Fruit fly (Drosophila melanogaster) whole organism, prepupa: Measurements from ENCODE around the gene Ada1-1.

Experiments
- Blimp-1 ChIP-seq: fragments of 200-800 bp; sonication (Bioruptor generic); optimal IDR thresholded peaks from 3 replicates; lab custom pipeline; 2017; ENCODE audit warnings: missing biosample characterization, missing genetic modification characterization, mild to moderate bottlenecking, moderate library complexity, missing genetic modification reagents
- CG10631 ChIP-seq: fragments of 200-800 bp; sonication (Bioruptor generic); optimal IDR thresholded peaks from 2 replicates; lab custom pipeline; 2016; ENCODE audit warnings: missing biosample characterization, missing genetic modification characterization
- CG11294 ChIP-seq: fragments of 200-800 bp; sonication (Bioruptor generic); IDR thresholded peaks from 2 replicates; pipeline ENCODE4 v1.3.6; 2022; ENCODE audit warnings: missing biosample characterization, missing genetic modification characterization
- CG11762 ChIP-seq: fragments of 200-800 bp; sonication (Bioruptor generic); optimal IDR thresholded peaks from 3 replicates; lab custom pipeline; 2016; ENCODE audit warnings: missing biosample characterization, missing genetic modification characterization; ENCODE audit not compliant: insufficient read depth
- CG11902 ChIP-seq: fragments of 200-800 bp; sonication (Bioruptor generic); optimal IDR thresholded peaks from 3 replicates; lab custom pipeline; 2016; ENCODE audit warnings: missing biosample characterization, missing genetic modification characterization
- CG15336 ChIP-seq: fragments of 200-800 bp; sonication (Bioruptor generic); IDR thresholded peaks from 2 replicates; pipeline ENCODE4 v1.3.6; 2022; ENCODE audit warnings: missing biosample characterization, missing genetic modification characterization
- CG1621 ChIP-seq: fragments of 200-800 bp; sonication (Bioruptor generic); optimal IDR thresholded peaks from 3 replicates; lab custom pipeline; 2018; ENCODE audit warnings: missing biosample characterization, mild to moderate bottlenecking, missing genetic modification characterization
- CG3032 ChIP-seq: fragments of 200-800 bp; optimal IDR thresholded peaks from 2 replicates; lab custom pipeline; 2019; ENCODE audit warnings: missing biosample characterization, mild to moderate bottlenecking, missing genetic modification characterization, moderate library complexity
- CG31627 ChIP-seq: fragments of 200-800 bp; sonication (Bioruptor generic); optimal IDR thresholded peaks from 3 replicates; lab custom pipeline; 2016; ENCODE audit warnings: missing biosample characterization, missing genetic modification characterization
- CG34406 ChIP-seq: fragments of 200-800 bp; sonication (Bioruptor generic); optimal IDR thresholded peaks from 3 replicates; lab custom pipeline; 2016; ENCODE audit warnings: missing biosample characterization, missing genetic modification characterization
- CG4318 ChIP-seq: fragments of 200-800 bp; sonication (Bioruptor generic); optimal IDR thresholded peaks from 3 replicates; lab custom pipeline; 2017; ENCODE audit warnings: missing biosample characterization, mild to moderate bottlenecking, missing genetic modification characterization
- CG6163 ChIP-seq: fragments of 200-800 bp; sonication (Bioruptor generic); IDR thresholded peaks from 3 replicates; pipeline ENCODE4 v1.3.6; 2022; ENCODE audit warnings: missing biosample characterization, missing genetic modification characterization
- CG6276 ChIP-seq: fragments of 200-800 bp; sonication (Bioruptor generic); optimal IDR thresholded peaks from 2 replicates; lab custom pipeline; 2017; ENCODE audit warnings: missing biosample characterization, mild to moderate bottlenecking, missing genetic modification characterization
- CG6808 ChIP-seq: fragments of 200-800 bp; sonication (Bioruptor generic); optimal IDR thresholded peaks from 3 replicates; lab custom pipeline; 2017; ENCODE audit warnings: missing biosample characterization, missing genetic modification characterization, mild to moderate bottlenecking, moderate library complexity, missing genetic modification reagents
- CG6854 ChIP-seq: fragments of 200-800 bp; sonication (Bioruptor generic); optimal IDR thresholded peaks from 2 replicates; lab custom pipeline; 2017; ENCODE audit warnings: missing biosample characterization, mild to moderate bottlenecking, missing genetic modification characterization
- CG7368 ChIP-seq: fragments of 200-800 bp; sonication (Bioruptor generic); optimal IDR thresholded peaks from 3 replicates; lab custom pipeline; 2016; ENCODE audit warnings: missing biosample characterization, missing genetic modification characterization
- CG8319 ChIP-seq: fragments of 200-800 bp; sonication (Bioruptor generic); optimal IDR thresholded peaks from 3 replicates; lab custom pipeline; 2016; ENCODE audit warnings: missing biosample characterization, missing genetic modification characterization
- CG9139 ChIP-seq: fragments of 200-800 bp; sonication (Bioruptor generic); optimal IDR thresholded peaks from 3 replicates; lab custom pipeline; 2017; ENCODE audit warnings: missing biosample characterization, mild to moderate bottlenecking, missing genetic modification characterization
- Eip75B ChIP-seq: fragments of 200-800 bp; sonication (Bioruptor generic); optimal IDR thresholded peaks from 3 replicates; lab custom pipeline; 2016; ENCODE audit warnings: missing biosample characterization, missing genetic modification characterization
- Eip78C ChIP-seq: fragments of 200-800 bp; sonication (Bioruptor generic); peaks from one replicate; lab custom pipeline; 2016; ENCODE audit warnings: missing biosample characterization, missing genetic modification characterization
- Eip93F ChIP-seq: fragments of 200-800 bp; sonication (Bioruptor generic); optimal IDR thresholded peaks from 2 replicates; lab custom pipeline; 2016; ENCODE audit warnings: missing biosample characterization, mild to moderate bottlenecking, missing genetic modification characterization
- Ets21C ChIP-seq: fragments of 200-800 bp; sonication (Bioruptor generic); optimal IDR thresholded peaks from 3 replicates; lab custom pipeline; 2016; ENCODE audit warnings: missing biosample characterization, missing genetic modification characterization
- Ets96B ChIP-seq: fragments of 200-800 bp; optimal IDR thresholded peaks from 2 replicates; lab custom pipeline; 2019; ENCODE audit warnings: missing biosample characterization, mild to moderate bottlenecking, missing genetic modification characterization, moderate library complexity
- Hr38 ChIP-seq: sonication (Bioruptor generic); optimal IDR thresholded peaks from 2 replicates; lab custom pipeline; 2016; ENCODE audit warnings: missing biosample characterization, missing genetic modification characterization
- Hr39 ChIP-seq: fragments of 200-800 bp; sonication (Bioruptor generic); optimal IDR thresholded peaks from 2 replicates; lab custom pipeline; 2016; ENCODE audit warnings: missing biosample characterization, missing genetic modification characterization
- Hr4 ChIP-seq: fragments of 200-800 bp; sonication (Bioruptor generic); optimal IDR thresholded peaks from 3 replicates; lab custom pipeline; 2016; ENCODE audit warnings: missing biosample characterization, missing genetic modification characterization
- Lpt ChIP-seq: fragments of 200-800 bp; sonication (Bioruptor generic); optimal IDR thresholded peaks from 3 replicates; lab custom pipeline; 2016; ENCODE audit warnings: missing biosample characterization, missing genetic modification characterization
- Sox102F ChIP-seq: fragments of 200-800 bp; sonication (Bioruptor generic); optimal IDR thresholded peaks from 2 replicates; lab custom pipeline; 2016; ENCODE audit warnings: missing biosample characterization, mild to moderate bottlenecking, missing genetic modification characterization
- Sox14 ChIP-seq: fragments of 200-800 bp; sonication (Bioruptor generic); optimal IDR thresholded peaks from 3 replicates; lab custom pipeline; 2016; ENCODE audit warnings: missing biosample characterization, missing genetic modification characterization
- achi ChIP-seq: fragments of 200-800 bp; sonication (Bioruptor generic); optimal IDR thresholded peaks from 3 replicates; lab custom pipeline; 2016; ENCODE audit warnings: missing biosample characterization, missing genetic modification characterization
- acj6 ChIP-seq: fragments of 200-800 bp; sonication (Bioruptor generic); optimal IDR thresholded peaks from 3 replicates; lab custom pipeline; 2016; ENCODE audit warnings: missing biosample characterization, missing genetic modification characterization
- dac ChIP-seq: fragments of 200-800 bp; sonication (Bioruptor generic); optimal IDR thresholded peaks from 2 replicates; lab custom pipeline; 2017; ENCODE audit warnings: missing biosample characterization, mild to moderate bottlenecking, missing genetic modification characterization
- dsx ChIP-seq: fragments of 200-800 bp; optimal IDR thresholded peaks from 3 replicates; lab custom pipeline; 2019; ENCODE audit warnings: missing biosample characterization, mild to moderate bottlenecking, missing genetic modification characterization, moderate library complexity; ENCODE audit not compliant: poor library complexity, severe bottlenecking
- esn ChIP-seq: fragments of 200-800 bp; sonication (Bioruptor generic); optimal IDR thresholded peaks from 2 replicates; lab custom pipeline; 2016; ENCODE audit warnings: missing biosample characterization, mild to moderate bottlenecking, missing genetic modification characterization, moderate library complexity
- fkh ChIP-seq: fragments of 200-800 bp; sonication (Bioruptor generic); optimal IDR thresholded peaks from 3 replicates; lab custom pipeline; 2017; ENCODE audit warnings: missing biosample characterization, mild to moderate bottlenecking, missing genetic modification characterization, moderate library complexity
- lz ChIP-seq: fragments of 200-800 bp; sonication (Bioruptor generic); optimal IDR thresholded peaks from 3 replicates; lab custom pipeline; 2016; ENCODE audit warnings: missing biosample characterization, missing genetic modification characterization
- pdm3 ChIP-seq: fragments of 200-800 bp; sonication (Bioruptor generic); optimal IDR thresholded peaks from 3 replicates; lab custom pipeline; 2016; ENCODE audit warnings: missing biosample characterization, missing genetic modification characterization
- salr ChIP-seq, 2 experiments: fragments of 200-800 bp; sonication (Bioruptor generic); optimal IDR thresholded peaks; 3 replicates each; lab custom pipeline; 2016 to 2018; ENCODE audit warnings: missing biosample characterization in 2 of 2, missing genetic modification characterization in 2 of 2, mild to moderate bottlenecking in 1 of 2
- svp ChIP-seq: fragments of 200-800 bp; sonication (Bioruptor generic); peaks from one replicate; lab custom pipeline; 2016; ENCODE audit warnings: missing biosample characterization, missing genetic modification characterization
- topi ChIP-seq: fragments of 200-800 bp; sonication (Bioruptor generic); optimal IDR thresholded peaks from 3 replicates; lab custom pipeline; 2016; ENCODE audit warnings: missing biosample characterization, missing genetic modification characterization

The Ada1-1 gene

dm6 chr2L:12004211-12004979, 7.8 kb downstream of the Ada1-1 start (continued):
- TF ChIP-seq CG34406 (no peak), Eip78C (GFP tag; lab: Kevin White, UChicago) (peak; percentile 30), acj6 (GFP tag; lab: Kevin White, UChicago) (peak; percentile 3), CG10631 (GFP tag; lab: Kevin White, UChicago) (peak; percentile 48), fkh (GFP tag; lab: Kevin White, UChicago) (peak; percentile 99), Hr4 (GFP tag; lab: Kevin White, UChicago) (no peak), dac (no peak), Eip75B (GFP tag; lab: Kevin White, UChicago) (peak; percentile 15), achi (no peak)

- TF ChIP-seq Sox14 (GFP tag; lab: Kevin White, UChicago) (no peak), Ets21C (GFP tag; lab: Kevin White, UChicago) (no peak), CG1621 (peak; percentile 75), CG11762 (no peak), Eip78C (GFP tag; lab: Kevin White, UChicago) (peak; percentile 56), CG6854 (GFP tag; lab: Kevin White, UChicago) (peak; percentile 55), svp (GFP tag; lab: Kevin White, UChicago) (peak; percentile 93), Blimp-1 (GFP tag; lab: Kevin White, UChicago) (peak; percentile 81), CG6276 (GFP tag; lab: Kevin White, UChicago) (peak; percentile 14), dsx (peak; percentile 80), topi (no peak), CG15336 (no peak)
- TF ChIP-seq, all 60 proteins: peak for 7
Observed at dm6 chr2L:12005436-12006396, 9.1 kb downstream of the Ada1-1 start.

- TF ChIP-seq CG9139 (GFP tag; lab: Kevin White, UChicago) = peak; percentile 87
- TF ChIP-seq Lpt = peak; percentile 76
- TF ChIP-seq Hr38 (GFP tag; lab: Kevin White, UChicago) = no peak
- TF ChIP-seq Ets96B (tag; lab: Kevin White, UChicago) = peak; percentile 95
- peak; percentile 81 for TF ChIP-seq CG7368 (GFP tag; lab: Kevin White, UChicago)
- peak; percentile 91 for TF ChIP-seq CG34406
- TF ChIP-seq acj6 (GFP tag; lab: Kevin White, UChicago) = peak; percentile 88
- peak; percentile 97 for TF ChIP-seq Blimp-1 (GFP tag; lab: Kevin White, UChicago)
- TF ChIP-seq Sox102F = peak; percentile 52
- peak; percentile 97 for TF ChIP-seq fkh (GFP tag; lab: Kevin White, UChicago)
- peak; percentile 76 for TF ChIP-seq CG8319
- peak; percentile 98 for TF ChIP-seq svp (GFP tag; lab: Kevin White, UChicago)
- TF ChIP-seq salr (GFP tag; optimal IDR thresholded peaks at IDR 0.05; lab: Kevin White, UChicago) = peak; percentile 24 to 94
- peak; percentile 70 for TF ChIP-seq Hr39 (GFP tag; lab: Kevin White, UChicago)
- no peak for TF ChIP-seq CG6163 (GFP tag; lab: Robert Waterston, UW)
- peak; percentile 77 for TF ChIP-seq lz (GFP tag; lab: Kevin White, UChicago)
- peak; percentile 93 for TF ChIP-seq CG6808 (GFP tag; lab: Kevin White, UChicago)
- no peak for TF ChIP-seq CG6854 (GFP tag; lab: Kevin White, UChicago)
- TF ChIP-seq CG3032 (tag; lab: Kevin White, UChicago) = peak; percentile 95
- TF ChIP-seq Sox14 (GFP tag; lab: Kevin White, UChicago) = peak; percentile 59
- no peak for TF ChIP-seq CG11294 (GFP tag; lab: Robert Waterston, UW)
- peak; percentile 87 for TF ChIP-seq CG11902 (GFP tag; lab: Kevin White, UChicago)
- TF ChIP-seq achi = peak; percentile 89
- peak; percentile 93 for TF ChIP-seq CG10631 (GFP tag; lab: Kevin White, UChicago)
- peak; percentile 79 for TF ChIP-seq topi
- TF ChIP-seq pdm3 = peak; percentile 78
- TF ChIP-seq dsx = peak; percentile 80
- no peak for TF ChIP-seq Eip93F (GFP tag; lab: Kevin White, UChicago)
- TF ChIP-seq esn (GFP tag; lab: Kevin White, UChicago) = peak; percentile 87
- TF ChIP-seq CG4318 (GFP tag; lab: Kevin White, UChicago) = peak; percentile 86
- peak; percentile 75 for TF ChIP-seq CG31627 (GFP tag; lab: Kevin White, UChicago)
Observed at dm6 chr2L:12006397-12007330, 10.1 kb downstream of the Ada1-1 start.
